Fruit fly (Drosophila melanogaster) whole organism, adult: ENCODE results near the gene MICU1.

Experiments used
- CG1620 ChIP-seq: fragments of 200-800 bp; sonication (Bioruptor generic); optimal IDR thresholded peaks from 2 replicates; lab custom pipeline; 2016; ENCODE audit warnings: missing biosample characterization, missing genetic modification characterization
- CG5204 ChIP-seq: fragments of 200-800 bp; sonication (Bioruptor generic); optimal IDR thresholded peaks from 2 replicates; lab custom pipeline; 2016; ENCODE audit warnings: missing biosample characterization, missing genetic modification characterization
- bab1 ChIP-seq: fragments of 200-800 bp; sonication (Bioruptor generic); optimal IDR thresholded peaks from 3 replicates; lab custom pipeline; 2019; ENCODE audit warnings: missing biosample characterization, mild to moderate bottlenecking, missing genetic modification characterization, moderate library complexity

DNA sequence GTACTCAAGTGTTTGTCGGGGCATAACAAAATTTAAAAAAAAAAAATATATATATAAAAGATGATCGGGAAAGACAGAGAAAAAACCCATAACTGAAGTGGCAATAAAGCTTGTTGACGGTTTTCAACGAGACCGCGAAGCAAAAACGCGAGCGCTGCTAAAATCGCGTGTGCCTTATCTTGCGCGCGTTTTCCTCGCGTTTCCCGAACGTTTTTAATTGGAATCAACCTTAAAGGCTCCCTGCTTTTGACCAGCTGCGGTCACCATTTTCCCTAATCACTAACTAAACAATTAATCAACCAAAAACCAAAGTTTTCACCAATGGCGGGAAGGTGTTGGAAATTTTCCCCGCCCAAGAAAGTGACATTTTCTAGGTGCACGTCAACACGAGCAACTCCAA lies 41.9 kb upstream of the MICU1 start:
- TF ChIP-seq CG5204 (no peak), bab1 (GFP tag; lab: Kevin White, UChicago) (no peak), CG1620 (GFP tag; lab: Kevin White, UChicago) (no peak)
